Worm (Caenorhabditis elegans) whole organism, late embryonic: Measurements from ENCODE around the gene npr-37.

Experiments
- lin-11 ChIP-seq: fragments of 200-800 bp; sonication (Bioruptor generic); optimal IDR thresholded peaks from 2 replicates; lab custom pipeline; 2018; ENCODE audit warnings: mild to moderate bottlenecking, missing genetic modification characterization, missing compliant biosample characterization
- ref-2 ChIP-seq: sonication (generic microtip); optimal IDR thresholded peaks from 2 replicates; lab custom pipeline; 2016; ENCODE audit warnings: missing genetic modification characterization, missing compliant biosample characterization
- rnt-1 ChIP-seq: sonication (generic microtip); optimal IDR thresholded peaks from 2 replicates; lab custom pipeline; 2016; ENCODE audit warnings: missing genetic modification characterization, missing compliant biosample characterization

- TF ChIP-seq ref-2 (no peak), rnt-1 (tag; lab: Kevin White, UChicago) (no peak), lin-11 (tag; lab: Kevin White, UChicago) (no peak)
These were observed 13.7 kb downstream of the npr-37 start for ce11 chrIV:467291-467690.
